Worm (Caenorhabditis elegans) whole organism, young adult: ENCODE results near the gene unc-33.

Experiments
- madf-8 ChIP-seq: fragments of 200-800 bp; sonication (Bioruptor generic); conservative IDR thresholded peaks from 2 replicates; pipeline ENCODE4 v1.3.6; 2022; ENCODE audit warnings: missing genetic modification reagents, missing genetic modification characterization, missing compliant biosample characterization
- mxl-1 ChIP-seq: sonication (generic microtip); optimal IDR thresholded peaks from 2 replicates; lab custom pipeline; 2016; ENCODE audit warnings: missing genetic modification characterization, missing compliant biosample characterization
- unc-62 ChIP-seq: fragments of 150-350 bp; optimal IDR thresholded peaks from 2 replicates; lab custom pipeline; 2014; ENCODE audit warnings: missing biosample characterization, missing genetic modification reagents, missing genetic modification characterization
- ztf-3 ChIP-seq: fragments of 200-800 bp; sonication (Bioruptor generic); optimal IDR thresholded peaks from 2 replicates; lab custom pipeline; 2018; ENCODE audit warnings: mild to moderate bottlenecking, missing genetic modification characterization, missing compliant biosample characterization

DNA sequence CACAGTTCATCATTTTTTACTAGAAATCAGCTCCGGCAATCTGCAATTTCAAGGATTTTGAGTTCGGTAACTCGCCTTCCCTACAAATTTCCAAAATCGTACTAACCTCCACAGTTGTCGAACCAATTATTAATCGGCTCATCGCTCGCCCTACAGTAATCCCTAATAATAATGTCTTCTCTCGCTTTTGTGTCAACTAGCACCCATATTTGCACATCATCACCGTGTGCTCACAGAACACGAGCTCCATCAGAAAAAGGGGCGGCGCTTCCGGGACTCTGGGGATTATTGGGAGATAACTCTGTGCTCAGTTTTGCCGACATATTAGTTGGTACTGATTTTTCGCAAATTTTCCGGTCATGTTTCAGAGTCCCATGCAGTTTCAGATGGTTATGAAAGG lies 18.8 kb upstream of the unc-33 start, which contains the start of gene ceh-53:
- TF ChIP-seq ztf-3 (no peak), mxl-1 (tag; lab: Kevin White, UChicago) (no peak), madf-8 (no peak), unc-62 (no peak)
